Worm (Caenorhabditis elegans): ENCODE results near the gene mrps-7.
"Not testable (repeated sequence)": the region's sequence is repeated elsewhere in the genome, so short reads cannot be mapped to it uniquely, and the experiment has no call there.

DNA sequence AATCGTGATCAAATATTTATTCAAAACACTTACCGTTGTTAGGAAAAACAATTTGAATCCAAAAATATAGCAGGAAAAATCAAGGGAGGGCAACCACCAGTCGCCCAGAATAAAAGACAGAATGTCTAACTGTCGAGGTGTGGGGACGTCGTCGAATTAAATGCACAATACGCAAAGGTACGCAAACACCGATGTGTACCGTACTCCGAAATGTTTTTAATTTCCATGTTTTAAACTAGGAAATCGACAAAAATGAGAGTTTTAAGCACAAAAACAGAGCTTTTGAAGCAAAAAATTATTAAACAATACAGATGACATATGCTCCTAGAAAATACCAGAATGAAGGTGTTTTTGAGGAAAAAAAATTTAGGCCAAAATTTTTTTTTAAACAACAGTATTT, 6.9 kb upstream of the mrps-7 start, which contains the start of gene Y57G11C.51:
- not testable (repeated sequence) for TF ChIP-seq sptf-1 (tag; optimal IDR thresholded peaks at IDR 0.05); pha-4 (tag; optimal IDR thresholded peaks at IDR 0.05); unc-39 (tag; optimal IDR thresholded peaks at IDR 0.05); blmp-1 (tag; optimal IDR thresholded peaks at IDR 0.05); ham-2 (GFP tag; optimal IDR thresholded peaks at IDR 0.05)

Measured in whole organism, mixed stage, embryonic.